Worm (Caenorhabditis elegans) whole organism, early embryonic: Measurements from ENCODE around the gene K02F6.3.
A peak's percentile ranks its signal among the peaks of the same experiment; 100 is the strongest.
"Not testable (repeated sequence)": the region's sequence is repeated elsewhere in the genome, so short reads cannot be mapped to it uniquely, and the experiment has no call there.

ENCODE experiments used
- B0310.2 ChIP-seq: sonication (generic microtip); optimal IDR thresholded peaks from 2 replicates; lab custom pipeline; 2016; ENCODE audit warnings: mild to moderate bottlenecking, missing genetic modification characterization, missing compliant biosample characterization
- F13C5.2 ChIP-seq: sonication (generic microtip); optimal IDR thresholded peaks from 2 replicates; lab custom pipeline; 2017; ENCODE audit warnings: mild to moderate bottlenecking, missing genetic modification characterization, inconsistent platforms, missing compliant biosample characterization
- aly-1 ChIP-seq: sonication (generic microtip); optimal IDR thresholded peaks from 2 replicates; lab custom pipeline; 2016; ENCODE audit warnings: missing genetic modification characterization, missing compliant biosample characterization
- ama-1 ChIP-seq: fragments of 150-350 bp; optimal IDR thresholded peaks from 2 replicates; lab custom pipeline; 2014
- ceh-13 ChIP-seq: fragments of 200-800 bp; sonication (Bioruptor generic); optimal IDR thresholded peaks from 2 replicates; lab custom pipeline; 2018; ENCODE audit warnings: mild to moderate bottlenecking, missing genetic modification characterization, missing compliant biosample characterization
- ceh-36 ChIP-seq: sonication (generic microtip); optimal IDR thresholded peaks from 2 replicates; lab custom pipeline; 2016; ENCODE audit warnings: missing genetic modification characterization, inconsistent platforms, missing compliant biosample characterization
- ets-7 ChIP-seq: sonication (generic microtip); optimal IDR thresholded peaks from 2 replicates; lab custom pipeline; 2016; ENCODE audit warnings: missing genotype, missing genetic modification characterization, missing compliant biosample characterization
- flt-1 ChIP-seq: fragments of 200-800 bp; sonication (Bioruptor generic); IDR thresholded peaks from 2 replicates; pipeline ENCODE4 v1.3.6; 2022; ENCODE audit warnings: missing genetic modification characterization, missing compliant biosample characterization
- hmbx-1 ChIP-seq: sonication (generic microtip); optimal IDR thresholded peaks from 2 replicates; lab custom pipeline; 2016; ENCODE audit warnings: mild to moderate bottlenecking, missing genetic modification characterization, missing compliant biosample characterization
- hmg-4 ChIP-seq: fragments of 200-800 bp; sonication (Bioruptor generic); optimal IDR thresholded peaks from 2 replicates; lab custom pipeline; 2018; ENCODE audit warnings: mild to moderate bottlenecking, missing genetic modification characterization, missing compliant biosample characterization
- hnd-1 ChIP-seq: sonication (generic microtip); optimal IDR thresholded peaks from 2 replicates; lab custom pipeline; 2016; ENCODE audit warnings: missing genetic modification characterization, missing compliant biosample characterization
- pes-1 ChIP-seq: fragments of 200-800 bp; sonication (Bioruptor generic); IDR thresholded peaks from 2 replicates; pipeline ENCODE4 v1.3.6; 2022; ENCODE audit warnings: missing genetic modification reagents, missing genetic modification characterization, missing compliant biosample characterization
- scrt-1 ChIP-seq: fragments of 200-800 bp; sonication (Bioruptor generic); IDR thresholded peaks from 2 replicates; pipeline ENCODE4 v1.3.6; 2022; ENCODE audit warnings: missing genetic modification characterization, missing compliant biosample characterization
- sea-1 ChIP-seq: fragments of 200-800 bp; sonication (Bioruptor generic); conservative IDR thresholded peaks from 2 replicates; pipeline ENCODE4 v1.3.6; 2022; ENCODE audit warnings: missing genetic modification characterization, missing compliant biosample characterization
- tbx-11 ChIP-seq: fragments of 200-800 bp; sonication (Bioruptor generic); IDR thresholded peaks from 2 replicates; pipeline ENCODE4 v1.3.6; 2022; ENCODE audit warnings: missing genetic modification characterization, missing compliant biosample characterization
- tra-4 ChIP-seq: sonication (generic microtip); optimal IDR thresholded peaks from 2 replicates; lab custom pipeline; 2017; ENCODE audit warnings: missing genetic modification characterization, missing compliant biosample characterization

K02F6.3 gene

ce11 chrII:2534459-2534858 is 11.6 kb upstream of the K02F6.3 start, which contains the start of gene K02F6.5:
Gene K02F6.5 (plus strand): TSS chrII:2534759.
- TF ChIP-seq scrt-1 (GFP tag; lab: Robert Waterston, UW); sea-1; B0310.2 (tag; lab: Kevin White, UChicago): not testable (repeated sequence)

- TF ChIP-seq tra-4, hnd-1, ceh-36 (tag; lab: Kevin White, UChicago): not testable (repeated sequence)
These were observed 11.1 kb upstream of the K02F6.3 start, which contains the start of gene K02F6.8 for ce11 chrII:2534952-2535351. Gene K02F6.8 (minus strand): TSS chrII:2535052.

ce11 chrII:2537754-2538153 is 8.3 kb upstream of the K02F6.3 start, which contains the start of gene K02F6.7:
Gene K02F6.7 (minus strand): TSS chrII:2537854.
- TF ChIP-seq hmbx-1: no peak
- no peak for TF ChIP-seq tbx-11 (GFP tag; lab: Robert Waterston, UW)

ce11 chrII:2538194-2538593 is 7.8 kb upstream of the K02F6.3 start, which contains the start of gene K02F6.4:
Gene K02F6.4 (plus strand): TSS chrII:2538494.
- TF ChIP-seq F13C5.2 (tag; lab: Kevin White, UChicago) (no peak), scrt-1 (GFP tag; lab: Robert Waterston, UW) (no peak), tra-4 (tag; lab: Kevin White, UChicago) (no peak), ama-1 (lab: Kevin White, UChicago) (no peak)

ce11 chrII:2553030-2553429 is 7.0 kb downstream of the K02F6.3 start:
- no peak for TF ChIP-seq ceh-36 (tag; lab: Kevin White, UChicago)
- TF ChIP-seq aly-1 (tag; lab: Kevin White, UChicago): no peak

ce11 chrII:2553662-2554061 is 7.6 kb downstream of the K02F6.3 start, which contains the start of gene K02F6.1:
Gene K02F6.1 (plus strand): TSS chrII:2553962.
- not testable (repeated sequence) for TF ChIP-seq F13C5.2 (tag; lab: Kevin White, UChicago); ceh-36 (tag; lab: Kevin White, UChicago); ceh-13 (GFP tag; lab: Kevin White, UChicago)

ce11 chrII:2563973-2564372 is 17.9 kb downstream of the K02F6.3 start, which contains the start of gene nep-18:
Gene nep-18 (minus strand): TSS chrII:2564073.
- TF ChIP-seq hmg-4 (GFP tag; lab: Kevin White, UChicago) (no peak), F13C5.2 (tag; lab: Kevin White, UChicago) (no peak), B0310.2 (tag; lab: Kevin White, UChicago) (no peak), flt-1 (GFP tag; lab: Robert Waterston, UW) (no peak)

- TF ChIP-seq scrt-1 (GFP tag; lab: Robert Waterston, UW): no peak
- peak; percentile 72 for TF ChIP-seq F13C5.2 (tag; lab: Kevin White, UChicago)
- no peak for TF ChIP-seq ets-7 (tag; lab: Kevin White, UChicago)
- no peak for TF ChIP-seq sea-1
- peak; percentile 17; the same call in 1 of the 2 replicates for TF ChIP-seq pes-1 (GFP tag; lab: Robert Waterston, UW)
These were observed 18.9 kb downstream of the K02F6.3 start, which contains the start of gene usp-39 for ce11 chrII:2564899-2565298. Gene usp-39 (plus strand): TSS chrII:2565275.

- TF ChIP-seq hmbx-1 (peak; percentile 72), F13C5.2 (tag; lab: Kevin White, UChicago) (peak; percentile 88), hnd-1 (tag; lab: Kevin White, UChicago) (peak; percentile 58), ceh-36 (tag; lab: Kevin White, UChicago) (peak; percentile 60), ceh-13 (GFP tag; lab: Kevin White, UChicago) (peak; percentile 62)
These were observed 24.4 kb downstream of the K02F6.3 start for ce11 chrII:2570384-2570964.

- TF ChIP-seq ceh-36 (tag; lab: Kevin White, UChicago) (no peak), pes-1 (GFP tag; lab: Robert Waterston, UW) (no peak), flt-1 (GFP tag; lab: Robert Waterston, UW) (no peak), tbx-11 (GFP tag; lab: Robert Waterston, UW) (no peak), ceh-13 (GFP tag; lab: Kevin White, UChicago) (no peak), hnd-1 (tag; lab: Kevin White, UChicago) (no peak), sea-1 (no peak), hmg-4 (GFP tag; lab: Kevin White, UChicago) (no peak), aly-1 (tag; lab: Kevin White, UChicago) (no peak), B0310.2 (tag; lab: Kevin White, UChicago) (no peak), ama-1 (lab: Kevin White, UChicago) (no peak)
These were observed 32.2 kb downstream of the K02F6.3 start for ce11 chrII:2578216-2578615.
